Worm (Caenorhabditis elegans) whole organism, midembryonic: ENCODE results near the gene myo-5.

Experiments
- cog-1 ChIP-seq: sonication (generic microtip); optimal IDR thresholded peaks from 2 replicates; lab custom pipeline; 2016; ENCODE audit warnings: missing genetic modification characterization, missing compliant biosample characterization
- flt-1 ChIP-seq: fragments of 200-800 bp; sonication (Bioruptor generic); IDR thresholded peaks from 2 replicates; pipeline ENCODE4 v1.3.6; 2022; ENCODE audit warnings: missing genetic modification characterization, missing compliant biosample characterization
- ref-1 ChIP-seq: fragments of 200-800 bp; sonication (Bioruptor generic); conservative IDR thresholded peaks from 2 replicates; pipeline ENCODE4 v1.3.6; 2022; ENCODE audit warnings: missing genetic modification reagents, missing genetic modification characterization, missing compliant biosample characterization
- tab-1 ChIP-seq: fragments of 200-800 bp; sonication (Bioruptor generic); IDR thresholded peaks from 2 replicates; pipeline ENCODE4 v1.3.6; 2022; ENCODE audit warnings: missing genetic modification characterization, missing compliant biosample characterization
- ztf-29 ChIP-seq: fragments of 200-800 bp; sonication (Bioruptor generic); IDR thresholded peaks from 2 replicates; pipeline ENCODE4 v1.3.6; 2022; ENCODE audit warnings: missing genetic modification reagents, missing genetic modification characterization, missing compliant biosample characterization

ce11 chrV:8069637-8070036 lies 39.1 kb upstream of the myo-5 start, which contains the start of gene str-143:
- TF ChIP-seq flt-1 (GFP tag; lab: Robert Waterston, UW) = no peak
- no peak for TF ChIP-seq cog-1 (tag; lab: Kevin White, UChicago)
- TF ChIP-seq ztf-29 (GFP tag; lab: Robert Waterston, UW) = no peak
- no peak for TF ChIP-seq tab-1 (GFP tag; lab: Robert Waterston, UW)
- no peak for TF ChIP-seq ref-1 (GFP tag; lab: Robert Waterston, UW)
